Worm (Caenorhabditis elegans) whole organism, late embryonic: ENCODE results near the gene str-174.

ENCODE experiments used
- ama-1 ChIP-seq: fragments of 150-350 bp; optimal IDR thresholded peaks from 2 replicates; lab custom pipeline; 2014
- ceh-48 ChIP-seq: sonication (generic microtip); optimal IDR thresholded peaks from 2 replicates; lab custom pipeline; 2016; ENCODE audit warnings: missing genetic modification characterization, inconsistent platforms, missing compliant biosample characterization
- ceh-9 ChIP-seq: sonication (generic microtip); optimal IDR thresholded peaks from 2 replicates; lab custom pipeline; 2016; ENCODE audit warnings: mild to moderate bottlenecking, missing genetic modification characterization, inconsistent platforms, missing compliant biosample characterization
- fkh-10 ChIP-seq: fragments of 150-350 bp; optimal IDR thresholded peaks from 2 replicates; lab custom pipeline; 2014; ENCODE audit warnings: missing biosample characterization, missing genetic modification reagents, missing genetic modification characterization
- hlh-30 ChIP-seq: sonication (generic microtip); optimal IDR thresholded peaks from 2 replicates; lab custom pipeline; 2017; ENCODE audit warnings: antibody characterized with exemption, missing genetic modification characterization, missing compliant biosample characterization; ENCODE audit not compliant: insufficient read depth
- hlh-8 ChIP-seq: sonication (generic microtip); optimal IDR thresholded peaks from 2 replicates; lab custom pipeline; 2016; ENCODE audit warnings: missing genotype, missing genetic modification characterization, missing compliant biosample characterization
- mec-3 ChIP-seq: sonication (generic microtip); optimal IDR thresholded peaks from 2 replicates; lab custom pipeline; 2016; ENCODE audit warnings: borderline replicate concordance, missing genetic modification characterization, missing compliant biosample characterization
- nfya-1 ChIP-seq: sonication (generic microtip); optimal IDR thresholded peaks from 2 replicates; lab custom pipeline; 2017; ENCODE audit warnings: missing genetic modification characterization, mild to moderate bottlenecking, missing compliant biosample characterization, antibody characterized with exemption, moderate library complexity
- ttx-3 ChIP-seq: sonication (generic microtip); optimal IDR thresholded peaks from 2 replicates; lab custom pipeline; 2016; ENCODE audit warnings: missing genetic modification reagents, missing genetic modification characterization, missing compliant biosample characterization
- unc-3 ChIP-seq, 2 experiments: fragments of 200-800 bp in 1 of 2; sonication (Bioruptor generic) in 1 of 2; sonication (generic microtip) in 1 of 2; conservative IDR thresholded peaks in 1 of 2; optimal IDR thresholded peaks in 1 of 2; 2 replicates each; pipeline versions ENCODE4 v1.3.6 to Lab custom; 2016 to 2022; ENCODE audit warnings: missing compliant biosample characterization in 2 of 2, missing genetic modification characterization in 2 of 2, missing genetic modification reagents in 1 of 2

DNA sequence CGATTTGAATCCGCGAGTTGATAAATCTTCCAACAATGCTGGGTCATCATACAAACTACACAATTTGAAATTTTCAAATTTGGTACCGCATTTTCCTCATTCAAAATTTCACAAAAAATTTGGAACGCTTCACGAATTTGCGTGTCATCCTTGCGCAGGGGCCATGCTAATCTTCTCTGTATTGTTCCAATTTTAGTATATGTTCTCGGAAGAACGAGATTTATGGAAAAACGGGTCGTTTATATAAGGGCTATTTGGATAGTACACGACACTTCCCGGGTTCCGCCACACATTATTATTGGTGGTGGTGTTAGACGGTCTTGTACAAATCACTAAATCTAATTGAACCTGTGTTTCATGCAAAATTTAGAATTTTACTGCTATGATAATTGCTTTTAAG, 10.9 kb upstream of the str-174 start:
- TF ChIP-seq fkh-10 (GFP tag; lab: Kevin White, UChicago) (no peak), nfya-1 (tag; lab: Kevin White, UChicago) (no peak), ceh-48 (tag; lab: Kevin White, UChicago) (no peak), ttx-3 (no peak), ama-1 (lab: Kevin White, UChicago) (no peak), unc-3 (GFP tag; conservative IDR thresholded peaks at IDR 0.05; lab: Robert Waterston, UW) (no peak), unc-3 (tag; optimal IDR thresholded peaks at IDR 0.05; lab: Kevin White, UChicago) (no peak), mec-3 (tag; lab: Kevin White, UChicago) (no peak), hlh-8 (tag; lab: Kevin White, UChicago) (no peak), ceh-9 (tag; lab: Kevin White, UChicago) (no peak), hlh-30 (tag; lab: Kevin White, UChicago) (no peak)
